Worm (Caenorhabditis elegans): ENCODE data around the gene T22F3.8.

The T22F3.8 gene

ce11 chrV:3586014-3586689 lies 19.1 kb downstream of the T22F3.8 start, which contains the start of the genes rpl-11.1 and T22F3.2:
rpl-11.1 (minus strand) TSS chrV:3586064.
T22F3.2 (plus strand) TSS chrV:3586639.
- peak; percentile 34 for TF ChIP-seq nhr-129 (tag; optimal IDR thresholded peaks at IDR 0.05)
- TF ChIP-seq C34F6.9 (tag; optimal IDR thresholded peaks at IDR 0.05), result peak; percentile 40
- TF ChIP-seq egl-27 (tag; optimal IDR thresholded peaks at IDR 0.05), result no peak
- TF ChIP-seq aly-2 (tag; optimal IDR thresholded peaks at IDR 0.05), result no peak
- TF ChIP-seq lsy-2 (tag; optimal IDR thresholded peaks at IDR 0.05), result peak in 1 of 2 experiments; percentile 27
- TF ChIP-seq unc-55 (GFP tag; optimal IDR thresholded peaks at IDR 0.05), result peak; percentile 42
- TF ChIP-seq sma-9 (GFP tag; optimal IDR thresholded peaks at IDR 0.05), result peak; percentile 6
- TF ChIP-seq sma-9 (tag; optimal IDR thresholded peaks at IDR 0.05), result no peak

ce11 chrV:3585011-3585410 lies 20.2 kb downstream of the T22F3.8 start:
- no peak for TF ChIP-seq mab-5 (tag; optimal IDR thresholded peaks at IDR 0.05)
- no peak for TF ChIP-seq nhr-23 (tag; optimal IDR thresholded peaks at IDR 0.05)
- no peak for TF ChIP-seq snpc-4 (tag; optimal IDR thresholded peaks at IDR 0.05)
- no peak for TF ChIP-seq alr-1 (tag; optimal IDR thresholded peaks at IDR 0.05)
- TF ChIP-seq nhr-21 (tag; optimal IDR thresholded peaks at IDR 0.05), result no peak
- no peak for TF ChIP-seq nhr-237 (tag; optimal IDR thresholded peaks at IDR 0.05)
- TF ChIP-seq gmeb-1 (tag; optimal IDR thresholded peaks at IDR 0.05), result no peak

DNA sequence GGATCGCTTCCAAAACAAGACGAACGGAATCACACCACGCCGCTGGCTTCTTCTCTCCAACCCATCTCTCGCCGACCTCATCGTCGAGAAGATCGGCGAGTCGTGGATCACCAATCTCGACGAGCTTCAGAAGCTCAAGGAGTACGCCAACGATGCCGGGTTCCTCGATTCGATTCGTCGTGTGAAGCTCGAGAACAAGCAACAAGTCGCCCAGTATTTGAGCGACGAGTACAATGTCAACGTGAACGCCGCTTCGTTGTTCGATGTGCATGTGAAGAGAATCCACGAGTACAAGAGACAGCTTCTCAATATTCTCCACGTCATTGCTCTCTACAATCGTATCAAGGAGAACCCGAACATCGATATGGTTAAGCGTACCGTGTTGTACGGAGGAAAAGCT lies 21.6 kb downstream of the T22F3.8 start:
- TF ChIP-seq unc-55 (GFP tag; optimal IDR thresholded peaks at IDR 0.05) (no peak), nhr-11 (tag; optimal IDR thresholded peaks at IDR 0.05) (no peak), ztf-1 (GFP tag; conservative IDR thresholded peaks at IDR 0.05) (no peak), egl-27 (tag; optimal IDR thresholded peaks at IDR 0.05) (no peak), fos-1 (tag; optimal IDR thresholded peaks at IDR 0.05) (no peak), nhr-12 (tag; optimal IDR thresholded peaks at IDR 0.05) (no peak), nhr-6 (tag; optimal IDR thresholded peaks at IDR 0.05) (no peak), elt-3 (tag; optimal IDR thresholded peaks at IDR 0.05) (no peak), sma-9 (GFP tag; optimal IDR thresholded peaks at IDR 0.05) (no peak), sma-9 (tag; optimal IDR thresholded peaks at IDR 0.05) (no peak), unc-39 (tag; optimal IDR thresholded peaks at IDR 0.05) (no peak), nhr-23 (tag; optimal IDR thresholded peaks at IDR 0.05) (no peak), ceh-16 (tag; optimal IDR thresholded peaks at IDR 0.05) (no peak), C34F6.9 (tag; optimal IDR thresholded peaks at IDR 0.05) (no peak), peb-1 (tag; optimal IDR thresholded peaks at IDR 0.05) (no peak), F13H6.1 (tag; optimal IDR thresholded peaks at IDR 0.05) (no peak), lin-13 (GFP tag; optimal IDR thresholded peaks at IDR 0.05) (no peak), nhr-77 (tag; optimal IDR thresholded peaks at IDR 0.05) (no peak), R02D3.7 (tag; optimal IDR thresholded peaks at IDR 0.05) (no peak)

DNA sequence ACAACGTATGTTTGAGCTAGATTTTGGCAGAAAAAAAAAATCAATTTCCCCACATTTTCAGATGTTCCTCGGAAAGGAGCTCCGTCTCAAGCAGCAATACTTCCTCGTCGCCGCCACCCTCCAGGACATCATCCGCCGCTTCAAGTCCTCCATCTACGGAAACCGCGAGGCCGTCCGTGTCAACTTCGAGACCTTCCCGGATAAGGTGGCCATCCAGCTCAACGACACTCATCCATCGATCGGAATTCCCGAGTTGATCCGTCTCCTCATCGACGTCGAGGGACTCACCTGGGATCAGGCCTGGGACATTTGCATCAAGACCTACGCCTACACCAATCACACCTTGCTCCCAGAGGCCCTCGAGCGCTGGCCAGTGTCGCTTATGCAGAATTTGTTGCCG lies 22.6 kb downstream of the T22F3.8 start:
- TF ChIP-seq sma-9 (GFP tag; optimal IDR thresholded peaks at IDR 0.05), result no peak
- TF ChIP-seq sma-9 (tag; optimal IDR thresholded peaks at IDR 0.05), result no peak
- TF ChIP-seq C34F6.9 (tag; optimal IDR thresholded peaks at IDR 0.05), result no peak
- no peak for TF ChIP-seq ztf-4 (tag; optimal IDR thresholded peaks at IDR 0.05)
- TF ChIP-seq sma-3 (GFP tag; optimal IDR thresholded peaks at IDR 0.05), result no peak
- TF ChIP-seq egl-27 (tag; optimal IDR thresholded peaks at IDR 0.05), result no peak
- TF ChIP-seq lsy-2 (tag; optimal IDR thresholded peaks at IDR 0.05), result no peak
- no peak for TF ChIP-seq nhr-12 (tag; optimal IDR thresholded peaks at IDR 0.05)
- TF ChIP-seq nhr-6 (tag; optimal IDR thresholded peaks at IDR 0.05), result no peak
- no peak for TF ChIP-seq ceh-16 (tag; optimal IDR thresholded peaks at IDR 0.05)
- TF ChIP-seq nhr-129 (tag; optimal IDR thresholded peaks at IDR 0.05), result no peak
- no peak for TF ChIP-seq mab-5 (tag; optimal IDR thresholded peaks at IDR 0.05)
- TF ChIP-seq aly-2 (tag; optimal IDR thresholded peaks at IDR 0.05), result no peak
- no peak for TF ChIP-seq nhr-11 (tag; optimal IDR thresholded peaks at IDR 0.05)
- TF ChIP-seq unc-62 (GFP tag; optimal IDR thresholded peaks at IDR 0.05), result no peak
- no peak for TF ChIP-seq Y55F3AM.14 (GFP tag; optimal IDR thresholded peaks at IDR 0.05)
- TF ChIP-seq ama-1 (optimal IDR thresholded peaks at IDR 0.05), result no peak
- TF ChIP-seq dmd-4 (tag; optimal IDR thresholded peaks at IDR 0.05), result no peak

DNA sequence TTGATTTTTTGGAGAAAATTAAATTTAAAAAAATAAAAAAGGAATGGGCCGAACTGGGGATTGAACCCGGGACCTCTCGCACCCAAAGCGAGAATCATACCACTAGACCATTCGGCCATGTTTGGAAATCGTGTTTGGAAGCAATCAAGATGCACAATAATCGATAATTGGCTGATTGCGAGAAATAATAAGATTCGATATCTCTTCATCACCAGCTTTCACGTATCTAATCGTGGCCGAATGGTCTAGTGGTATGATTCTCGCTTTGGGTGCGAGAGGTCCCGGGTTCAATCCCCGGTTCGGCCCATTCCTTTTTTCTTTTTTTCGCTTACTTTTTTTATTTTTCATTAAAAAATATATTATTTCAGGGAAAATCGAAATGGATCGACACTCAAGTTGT lies 23.1 kb downstream of the T22F3.8 start:
- TF ChIP-seq ama-1 (optimal IDR thresholded peaks at IDR 0.05) (no peak), sma-9 (GFP tag; optimal IDR thresholded peaks at IDR 0.05) (peak; percentile 21), sma-9 (tag; optimal IDR thresholded peaks at IDR 0.05) (no peak)

Measured in whole organism, L2 larva.